Worm (Caenorhabditis elegans): ENCODE data around the gene C04A11.5.

DNA sequence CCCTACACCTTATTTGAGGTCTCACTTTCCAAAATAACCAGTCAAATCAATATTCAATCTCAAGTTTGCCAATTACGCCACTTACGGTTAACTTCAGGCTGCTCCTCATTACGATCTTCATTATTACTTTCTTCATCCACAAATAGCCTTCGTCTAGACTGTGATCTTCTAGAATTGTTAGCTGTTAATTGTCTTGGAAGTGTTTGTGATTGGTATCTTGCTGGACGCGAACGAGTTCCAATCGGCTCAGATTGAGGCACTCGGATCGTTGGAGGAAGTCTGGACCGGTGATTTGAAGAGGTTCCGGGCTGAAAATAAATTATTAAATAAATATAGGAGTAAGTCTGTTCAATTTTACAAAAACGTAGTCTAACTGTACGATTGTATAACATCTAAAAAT lies 2.5 kb downstream of the C04A11.5 start:
- TF ChIP-seq tbx-37 (GFP tag; conservative IDR thresholded peaks at IDR 0.05) (no peak), tra-4 (tag; optimal IDR thresholded peaks at IDR 0.05) (no peak), pes-1 (GFP tag; IDR thresholded peaks at IDR 0.05) (no peak), ama-1 (optimal IDR thresholded peaks at IDR 0.05) (no peak), flt-1 (GFP tag; IDR thresholded peaks at IDR 0.05) (no peak)
